Fruit fly (Drosophila melanogaster): ENCODE measurements around the gene jp.

jp gene

dm6 chr2L:9498185-9498984 is 68.2 kb downstream of the jp start (continued):
- TF ChIP-seq gem (tag; optimal IDR thresholded peaks at IDR 0.05) (peak; percentile 76), Gug (GFP tag; IDR thresholded peaks at IDR 0.05) (peak; percentile 42; the same call in 1 of the 4 replicates), CG5245 (GFP tag; optimal IDR thresholded peaks at IDR 0.05) (peak; percentile 51), HLHmδ (GFP tag; optimal IDR thresholded peaks at IDR 0.05) (no peak), Sin3A (optimal IDR thresholded peaks at IDR 0.05) (no peak), CG43689 (GFP tag; IDR thresholded peaks at IDR 0.05) (no peak), mld (GFP tag; IDR thresholded peaks at IDR 0.05; ENCODE audit: partially characterized antibody) (no peak), tup (GFP tag; optimal IDR thresholded peaks at IDR 0.05) (no peak), chm (GFP tag; IDR thresholded peaks at IDR 0.05) (no peak), Sox100B (GFP tag; optimal IDR thresholded peaks at IDR 0.05) (peak; percentile 49), exex (tag; optimal IDR thresholded peaks at IDR 0.05) (peak; percentile 93), CG1024 (GFP tag; IDR thresholded peaks at IDR 0.05) (peak; percentile 32; the same call in 1 of the 2 replicates), emc (GFP tag; optimal IDR thresholded peaks at IDR 0.05) (no peak), CG14667 (GFP tag; IDR thresholded peaks at IDR 0.05) (0 out of 2 replicates have a peak, but pooled peaks have one; percentile 9), CG18476 (GFP tag; optimal IDR thresholded peaks at IDR 0.05) (peak; percentile 34), CG10431 (GFP tag; optimal IDR thresholded peaks at IDR 0.05) (no peak), CG11247 (GFP tag; IDR thresholded peaks at IDR 0.05) (peak; percentile 45; the same call in 1 of the 2 replicates), CG7987 (GFP tag; optimal IDR thresholded peaks at IDR 0.05) (peak; percentile 14), gt (GFP tag; IDR thresholded peaks at IDR 0.05) (no peak), rib (GFP tag; IDR thresholded peaks at IDR 0.05) (peak; percentile 46), Hsf (GFP tag; optimal IDR thresholded peaks at IDR 0.05) (peak; percentile 63), lbe (GFP tag; optimal IDR thresholded peaks at IDR 0.05) (no peak), gcm2 (GFP tag; optimal IDR thresholded peaks at IDR 0.05) (peak; percentile 27), CG2889 (GFP tag; IDR thresholded peaks at IDR 0.05) (peak; percentile 20; the same call in 1 of the 3 replicates), CG2120 (GFP tag; optimal IDR thresholded peaks at IDR 0.05) (peak; percentile 79), CoRest (tag; optimal IDR thresholded peaks at IDR 0.05) (peak; percentile 52), Rx (GFP tag; IDR thresholded peaks at IDR 0.05) (no peak), Atf6 (GFP tag; IDR thresholded peaks at IDR 0.05) (peak; percentile 72), CG4360 (GFP tag; IDR thresholded peaks at IDR 0.05) (no peak), CG11093 (GFP tag; IDR thresholded peaks at IDR 0.05) (peak; percentile 46; the same call in 1 of the 3 replicates), repo (GFP tag; optimal IDR thresholded peaks at IDR 0.05) (peak; percentile 44), CG14050 (GFP tag; IDR thresholded peaks at IDR 0.05) (peak; percentile 56), CG32532 (GFP tag; IDR thresholded peaks at IDR 0.05) (peak; percentile 64), grn (GFP tag; optimal IDR thresholded peaks at IDR 0.05) (peak; percentile 57), CG10462 (GFP tag; optimal IDR thresholded peaks at IDR 0.05) (peak; percentile 20), cad (GFP tag; optimal IDR thresholded peaks at IDR 0.05) (no peak), CG9817 (tag; optimal IDR thresholded peaks at IDR 0.05) (peak; percentile 17), CG4820 (GFP tag; optimal IDR thresholded peaks at IDR 0.05) (peak; percentile 89), CTCF (GFP tag; optimal IDR thresholded peaks at IDR 0.05) (no peak), CG2875 (GFP tag; optimal IDR thresholded peaks at IDR 0.05) (no peak), corto (GFP tag; optimal IDR thresholded peaks at IDR 0.05) (no peak), CG12942 (GFP tag; optimal IDR thresholded peaks at IDR 0.05) (peak; percentile 27), CG6813 (GFP tag; optimal IDR thresholded peaks at IDR 0.05) (no peak), chinmo (GFP tag; IDR thresholded peaks at IDR 0.05; ENCODE audit: partially characterized antibody) (0 out of 4 replicates have a peak, but pooled peaks have one; percentile 43), CG8944 (GFP tag; optimal IDR thresholded peaks at IDR 0.05) (no peak), CG8924 (tag; optimal IDR thresholded peaks at IDR 0.05) (peak; percentile 44), B-H1 (GFP tag; IDR thresholded peaks at IDR 0.05) (peak; percentile 59; the same call in 2 of the 3 replicates), Pdp1 (GFP tag; optimal IDR thresholded peaks at IDR 0.05) (peak; percentile 45 to 62), gce (GFP tag; IDR thresholded peaks at IDR 0.05) (no peak), Dfd (GFP tag; optimal IDR thresholded peaks at IDR 0.05) (no peak)

Measured in whole organism, embryonic.